Fruit fly (Drosophila melanogaster) whole organism, adult: ENCODE data around the gene spn-B.

Source experiments
- CG11617 ChIP-seq: fragments of 200-800 bp; sonication (Bioruptor generic); optimal IDR thresholded peaks from 2 replicates; lab custom pipeline; 2017; ENCODE audit warnings: mild to moderate bottlenecking, missing biosample characterization, missing genetic modification reagents, missing genetic modification characterization
- CG33017 ChIP-seq: fragments of 200-800 bp; sonication (Bioruptor generic); optimal IDR thresholded peaks from 2 replicates; lab custom pipeline; 2018; ENCODE audit warnings: missing biosample characterization, mild to moderate bottlenecking, missing genetic modification characterization, moderate library complexity
- kay ChIP-seq: fragments of 200-800 bp; sonication (Bioruptor generic); peaks from one replicate; lab custom pipeline; 2016; ENCODE audit warnings: missing biosample characterization, missing genetic modification characterization, borderline replicate concordance

- TF ChIP-seq kay, result no peak
- TF ChIP-seq CG33017, result no peak
- no peak for TF ChIP-seq CG11617 (GFP tag; lab: Kevin White, UChicago)
These were observed 35.3 kb downstream of the spn-B start for dm6 chr3R:14363172-14363571.
